Fruit fly (Drosophila melanogaster) S2 (cell line): ENCODE measurements around the gene Jon66Cii.

Experiments used
- CG8478 ChIP-seq: fragments of >200 bp; optimal IDR thresholded peaks from 2 replicates; lab custom pipeline; 2018
- CTCF ChIP-seq, 2 experiments: fragments of >200 bp; optimal IDR thresholded peaks; 2 replicates each; lab custom pipeline; 2018

dm6 chr3L:8424831-8425336 is 31.4 kb upstream of the Jon66Cii start, which contains the start of gene Cbl:
- TF ChIP-seq CTCF (optimal IDR thresholded peaks at IDR 0.05; lab: Kevin White, UChicago) (peak in 1 of 2 experiments; percentile 28), CG8478 (lab: Kevin White, UChicago) (no peak)
